Fruit fly (Drosophila melanogaster) whole organism, adult: ENCODE results near the gene CG16957.

Experiments
- CG14711 ChIP-seq: fragments of 200-800 bp; sonication (Bioruptor generic); optimal IDR thresholded peaks from 2 replicates; lab custom pipeline; 2018; ENCODE audit warnings: missing biosample characterization, mild to moderate bottlenecking, missing genetic modification characterization, moderate library complexity
- CG5204 ChIP-seq: fragments of 200-800 bp; sonication (Bioruptor generic); optimal IDR thresholded peaks from 2 replicates; lab custom pipeline; 2016; ENCODE audit warnings: missing biosample characterization, missing genetic modification characterization
- CG7101 ChIP-seq: fragments of 200-800 bp; sonication (Bioruptor generic); optimal IDR thresholded peaks from 2 replicates; lab custom pipeline; 2018; ENCODE audit warnings: missing biosample characterization, mild to moderate bottlenecking, missing genetic modification characterization, moderate library complexity
- Crg-1 ChIP-seq: fragments of 200-800 bp; sonication (Bioruptor generic); optimal IDR thresholded peaks from 2 replicates; lab custom pipeline; 2016; ENCODE audit warnings: missing biosample characterization, missing genetic modification characterization
- Hr96 ChIP-seq: fragments of 200-800 bp; sonication (Bioruptor generic); optimal IDR thresholded peaks from 2 replicates; lab custom pipeline; 2016; ENCODE audit warnings: missing biosample characterization, missing genetic modification characterization
- cnc ChIP-seq, 2 experiments: fragments of >200 bp; optimal IDR thresholded peaks; 2 replicates each; lab custom pipeline; 2017
- toe ChIP-seq: fragments of 200-800 bp; sonication (Bioruptor generic); optimal IDR thresholded peaks from 2 replicates; lab custom pipeline; 2016; ENCODE audit warnings: missing biosample characterization, missing genetic modification characterization

- TF ChIP-seq toe (GFP tag; lab: Kevin White, UChicago) (peak; percentile 80), CG7101 (tag; lab: Kevin White, UChicago) (peak; percentile 93), CG5204 (GFP tag; lab: Kevin White, UChicago) (peak; percentile 86), cnc (optimal IDR thresholded peaks at IDR 0.05; lab: Kevin White, UChicago) (no peak), CG14711 (tag; lab: Kevin White, UChicago) (peak; percentile 82), Crg-1 (peak; percentile 96), Hr96 (GFP tag; lab: Kevin White, UChicago) (peak; percentile 80)
Observed at dm6 chr2L:13368940-13369339, 27.0 kb downstream of the CG16957 start, which contains the start of gene CG31855.
